Worm (Caenorhabditis elegans) whole organism, L4 larva: ENCODE results near the gene dmsr-1.

ENCODE experiments used
- R02D3.7 ChIP-seq: fragments of 150-350 bp; sonication (generic microtip); optimal IDR thresholded peaks from 3 replicates; lab custom pipeline; 2014; ENCODE audit warnings: missing biosample characterization, missing genetic modification characterization
- ZK546.5 ChIP-seq, 2 experiments: sonication (generic microtip); optimal IDR thresholded peaks; 2 replicates each; lab custom pipeline; 2017; ENCODE audit warnings: missing biosample characterization in 2 of 2, missing genetic modification characterization in 2 of 2
- ama-1 ChIP-seq: fragments of 150-350 bp; optimal IDR thresholded peaks from 2 replicates; lab custom pipeline; 2014; ENCODE audit warnings: inconsistent platforms, mixed read lengths
- ceh-62 ChIP-seq: sonication (generic microtip); optimal IDR thresholded peaks from 2 replicates; lab custom pipeline; 2017; ENCODE audit warnings: missing biosample characterization, missing genetic modification characterization
- fos-1 ChIP-seq: fragments of 150-350 bp; optimal IDR thresholded peaks from 2 replicates; lab custom pipeline; 2014; ENCODE audit warnings: missing biosample characterization, missing genetic modification characterization
- jun-1 ChIP-seq: fragments of 150-350 bp; optimal IDR thresholded peaks from 2 replicates; lab custom pipeline; 2014; ENCODE audit warnings: missing biosample characterization, missing genetic modification reagents, missing genetic modification characterization
- lin-15B ChIP-seq: fragments of 150-350 bp; sonication (generic microtip); optimal IDR thresholded peaks from 3 replicates; lab custom pipeline; 2014; ENCODE audit warnings: missing biosample characterization, missing genetic modification characterization
- nhr-28 ChIP-seq: fragments of 150-350 bp; optimal IDR thresholded peaks from 2 replicates; lab custom pipeline; 2014; ENCODE audit warnings: missing biosample characterization, missing genetic modification characterization
- nhr-77 ChIP-seq: fragments of 150-350 bp; optimal IDR thresholded peaks from 2 replicates; lab custom pipeline; 2014; ENCODE audit warnings: missing biosample characterization, missing genetic modification characterization
- pha-4 ChIP-seq, 2 experiments: fragments of 150-350 bp in 1 of 2; fragments of 200-800 bp in 1 of 2; sonication (Bioruptor generic) in 1 of 2; IDR thresholded peaks in 1 of 2; optimal IDR thresholded peaks in 1 of 2; 2 replicates each; pipeline versions ENCODE4 v1.3.6 to Lab custom; 2014 to 2022; ENCODE audit warnings: missing genetic modification characterization in 2 of 2, missing genetic modification reagents in 2 of 2, missing biosample characterization in 1 of 2, missing compliant biosample characterization in 1 of 2
- pqm-1 ChIP-seq: sonication (generic microtip); optimal IDR thresholded peaks from 2 replicates; lab custom pipeline; 2017; ENCODE audit warnings: missing biosample characterization, missing genetic modification characterization
- zag-1 ChIP-seq: fragments of 150-350 bp; optimal IDR thresholded peaks from 2 replicates; lab custom pipeline; 2014; ENCODE audit warnings: missing biosample characterization, missing genetic modification characterization
- zip-2 ChIP-seq: fragments of 150-350 bp; optimal IDR thresholded peaks from 2 replicates; lab custom pipeline; 2014; ENCODE audit warnings: missing biosample characterization, missing genetic modification characterization
- ztf-7 ChIP-seq: fragments of 150-350 bp; optimal IDR thresholded peaks from 2 replicates; lab custom pipeline; 2014; ENCODE audit warnings: missing biosample characterization, missing genetic modification characterization

ce11 chrV:11486680-11487079 lies 48.1 kb downstream of the dmsr-1 start, which contains the start of gene T11F9.10:
- TF ChIP-seq nhr-28 (tag; lab: Kevin White, UChicago) (no peak), lin-15B (tag; lab: Kevin White, UChicago) (no peak), nhr-77 (tag; lab: Kevin White, UChicago) (no peak), pqm-1 (tag; lab: Kevin White, UChicago) (no peak), ztf-7 (tag; lab: Kevin White, UChicago) (no peak), zag-1 (tag; lab: Kevin White, UChicago) (no peak), jun-1 (tag; lab: Kevin White, UChicago) (no peak), ama-1 (lab: Kevin White, UChicago) (no peak), fos-1 (no peak), ZK546.5 (tag; optimal IDR thresholded peaks at IDR 0.05; lab: Kevin White, UChicago) (no peak), ceh-62 (tag; lab: Kevin White, UChicago) (no peak), zip-2 (tag; lab: Kevin White, UChicago) (no peak), R02D3.7 (tag; lab: Kevin White, UChicago) (no peak), pha-4 (GFP tag; IDR thresholded peaks at IDR 0.05; lab: Robert Waterston, UW) (no peak), pha-4 (tag; optimal IDR thresholded peaks at IDR 0.05; lab: Kevin White, UChicago) (no peak)
